Worm (Caenorhabditis elegans) whole organism, young adult: ENCODE data around the gene sre-53.
"Not testable (repeated sequence)": the region's sequence is repeated elsewhere in the genome, so short reads cannot be mapped to it uniquely, and the experiment has no call there.

Experiments used
- Y53F4B.3 ChIP-seq: fragments of 200-800 bp; sonication (Bioruptor generic); IDR thresholded peaks from 2 replicates; pipeline ENCODE4 v1.3.6; 2022; ENCODE audit warnings: missing genetic modification reagents, missing genetic modification characterization, missing compliant biosample characterization
- ceh-79 ChIP-seq: sonication (generic microtip); optimal IDR thresholded peaks from 2 replicates; lab custom pipeline; 2017; ENCODE audit warnings: mild to moderate bottlenecking, missing genetic modification characterization, missing compliant biosample characterization
- die-1 ChIP-seq: sonication (generic microtip); optimal IDR thresholded peaks from 2 replicates; lab custom pipeline; 2016; ENCODE audit warnings: missing genotype, mild to moderate bottlenecking, missing genetic modification characterization, missing compliant biosample characterization
- dpff-1 ChIP-seq: sonication (generic microtip); optimal IDR thresholded peaks from 2 replicates; lab custom pipeline; 2017; ENCODE audit warnings: mild to moderate bottlenecking, missing genetic modification characterization, missing compliant biosample characterization
- fkh-3 ChIP-seq: sonication (generic microtip); optimal IDR thresholded peaks from 2 replicates; lab custom pipeline; 2016; ENCODE audit warnings: mild to moderate bottlenecking, missing genetic modification characterization, missing compliant biosample characterization
- hmg-1.2 ChIP-seq: fragments of 200-800 bp; sonication (Bioruptor generic); IDR thresholded peaks from 2 replicates; pipeline ENCODE4 v1.3.6; 2022; ENCODE audit warnings: missing genetic modification reagents, missing genetic modification characterization, missing compliant biosample characterization
- let-607 ChIP-seq, 2 experiments: fragments of 200-800 bp in 1 of 2; sonication (Bioruptor generic) in 1 of 2; sonication (generic microtip) in 1 of 2; optimal IDR thresholded peaks; 2 replicates each; lab custom pipeline; 2016 to 2018; ENCODE audit warnings: mild to moderate bottlenecking in 2 of 2, missing compliant biosample characterization in 2 of 2, missing genetic modification characterization in 2 of 2, moderate library complexity in 2 of 2, missing genotype in 1 of 2
- lin-35 ChIP-seq, 3 experiments: fragments of 150-350 bp in 2 of 3; sonication (generic microtip) in 1 of 3; optimal IDR thresholded peaks; 2 replicates each; lab custom pipeline; 2014 to 2018; ENCODE audit warnings: missing biosample characterization in 3 of 3, missing genetic modification characterization in 3 of 3, missing genetic modification reagents in 3 of 3
- mcd-1 ChIP-seq: fragments of 200-800 bp; sonication (Bioruptor generic); IDR thresholded peaks from 2 replicates; pipeline ENCODE4 v1.3.6; 2022; ENCODE audit warnings: missing genetic modification reagents, missing genetic modification characterization, missing compliant biosample characterization
- mel-28 ChIP-seq: sonication (generic microtip); optimal IDR thresholded peaks from 2 replicates; lab custom pipeline; 2016; ENCODE audit warnings: borderline replicate concordance, mild to moderate bottlenecking, missing genetic modification characterization, missing compliant biosample characterization
- nfya-1 ChIP-seq: sonication (generic microtip); optimal IDR thresholded peaks from 2 replicates; lab custom pipeline; 2017; ENCODE audit warnings: antibody characterized with exemption, missing compliant biosample characterization, missing genetic modification characterization, borderline replicate concordance; ENCODE audit not compliant: insufficient read depth
- sdz-38 ChIP-seq: sonication (generic microtip); optimal IDR thresholded peaks from 2 replicates; lab custom pipeline; 2016; ENCODE audit warnings: missing genotype, missing genetic modification characterization, missing compliant biosample characterization
- xnd-1 ChIP-seq: sonication (generic microtip); optimal IDR thresholded peaks from 2 replicates; lab custom pipeline; 2016; ENCODE audit warnings: missing genotype, missing genetic modification reagents, missing genetic modification characterization, missing compliant biosample characterization
- ztf-22 ChIP-seq: fragments of 200-800 bp; sonication (Bioruptor generic); optimal IDR thresholded peaks from 2 replicates; lab custom pipeline; 2018; ENCODE audit warnings: mild to moderate bottlenecking, missing genetic modification characterization, moderate library complexity, missing compliant biosample characterization

- TF ChIP-seq mel-28; hmg-1.2 (GFP tag; lab: Robert Waterston, UW); die-1 (tag; lab: Kevin White, UChicago); lin-35 (GFP tag; optimal IDR thresholded peaks at IDR 0.05; lab: Kevin White, UChicago); xnd-1; ztf-22; dpff-1 (tag; lab: Kevin White, UChicago); Y53F4B.3 (GFP tag; lab: Robert Waterston, UW); fkh-3 (tag; lab: Kevin White, UChicago); sdz-38 (tag; lab: Kevin White, UChicago); ceh-79 (tag; lab: Kevin White, UChicago); mcd-1 (GFP tag; lab: Robert Waterston, UW); nfya-1 (tag; lab: Kevin White, UChicago); let-607 (tag; optimal IDR thresholded peaks at IDR 0.05; lab: Kevin White, UChicago): not testable (repeated sequence)
Observed at ce11 chrII:12318541-12318940, 4.7 kb downstream of the sre-53 start, which contains the start of gene sre-49.
